Fruit fly (Drosophila melanogaster) Kc167 (cell line): ENCODE data around the gene CG18661.

Experiments used
- Myc ChIP-seq: fragments of >200 bp; optimal IDR thresholded peaks from 2 replicates; lab custom pipeline; 2017; ENCODE audit warnings: missing external identifiers
- Sin3A ChIP-seq: fragments of >200 bp; optimal IDR thresholded peaks from 2 replicates; lab custom pipeline; 2018; ENCODE audit warnings: missing external identifiers
- h ChIP-seq: fragments of >200 bp; optimal IDR thresholded peaks from 3 replicates; lab custom pipeline; 2018; ENCODE audit warnings: missing external identifiers
- insv ChIP-seq: fragments of >200 bp; optimal IDR thresholded peaks from 3 replicates; lab custom pipeline; 2018; ENCODE audit warnings: missing external identifiers
- psq ChIP-seq: fragments of >200 bp; optimal IDR thresholded peaks from 2 replicates; lab custom pipeline; 2017; ENCODE audit warnings: missing external identifiers
- ttk ChIP-seq: sonication (Bioruptor generic); optimal IDR thresholded peaks from 2 replicates; lab custom pipeline; 2017; ENCODE audit warnings: missing external identifiers

CG18661 gene

dm6 chr2L:8959001-8959461, 38.4 kb upstream of the CG18661 start, which contains the start of gene CG31886:
Gene CG31886 (minus strand): TSS chr2L:8959051.
- TF ChIP-seq Myc (lab: Kevin White, UChicago), result no peak
- TF ChIP-seq h (lab: Kevin White, UChicago), result no peak
- no peak for TF ChIP-seq Sin3A
- no peak for TF ChIP-seq insv (lab: Kevin White, UChicago)
- no peak for TF ChIP-seq psq
- no peak for TF ChIP-seq ttk (lab: Kevin White, UChicago)

DNA sequence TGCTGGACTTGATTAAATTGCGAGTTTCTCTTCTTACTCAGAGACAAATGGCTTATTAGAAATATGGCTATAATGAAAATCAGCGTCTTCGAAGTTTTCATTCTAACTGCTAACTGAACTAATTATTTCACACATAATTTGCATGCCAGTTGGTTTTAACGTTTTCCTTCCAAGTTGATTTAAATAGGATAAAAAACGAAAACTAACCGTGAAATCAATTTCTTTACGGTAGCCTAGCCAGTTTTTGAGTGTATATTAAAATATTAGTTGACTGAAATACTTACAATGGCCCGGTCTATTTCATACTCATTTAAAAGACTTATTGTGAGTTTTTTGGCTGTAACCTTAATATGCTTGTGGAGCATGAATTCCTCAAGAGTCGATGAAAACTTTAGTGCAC, 35.2 kb upstream of the CG18661 start, which contains the start of the genes CG9525 and CG32985:
CG9525 (minus strand) TSS at position 101 of the 400 bp plus-strand sequence.
CG32985 (plus strand) TSS at position 280 of the 400 bp plus-strand sequence.
- TF ChIP-seq Sin3A (no peak), insv (lab: Kevin White, UChicago) (no peak), Myc (lab: Kevin White, UChicago) (no peak), psq (no peak), ttk (lab: Kevin White, UChicago) (no peak), h (lab: Kevin White, UChicago) (no peak)

DNA sequence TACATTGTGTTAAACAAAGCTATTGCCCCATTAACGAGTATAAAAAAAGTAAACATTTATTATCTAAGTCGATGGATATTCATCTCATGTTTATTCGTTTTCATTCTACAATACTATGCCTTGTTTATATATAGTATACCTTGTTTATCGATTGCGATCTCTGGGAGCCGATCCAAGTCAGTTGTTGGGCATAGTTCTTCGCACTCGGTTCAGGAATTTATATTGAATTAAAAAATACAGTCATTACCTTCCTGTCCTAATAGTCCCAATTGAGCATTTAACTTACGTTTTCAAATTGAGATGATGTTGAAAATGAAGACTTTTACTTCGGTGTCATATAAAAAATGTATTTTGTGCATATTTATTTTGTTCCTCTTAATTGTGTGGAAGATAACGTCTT, 32.7 kb upstream of the CG18661 start, which contains the start of gene CG32984:
CG32984 (plus strand) TSS at position 301 of the 400 bp plus-strand sequence.
- TF ChIP-seq insv (lab: Kevin White, UChicago), result no peak
- no peak for TF ChIP-seq ttk (lab: Kevin White, UChicago)
- no peak for TF ChIP-seq psq
- no peak for TF ChIP-seq h (lab: Kevin White, UChicago)
- no peak for TF ChIP-seq Sin3A
- TF ChIP-seq Myc (lab: Kevin White, UChicago), result no peak

DNA sequence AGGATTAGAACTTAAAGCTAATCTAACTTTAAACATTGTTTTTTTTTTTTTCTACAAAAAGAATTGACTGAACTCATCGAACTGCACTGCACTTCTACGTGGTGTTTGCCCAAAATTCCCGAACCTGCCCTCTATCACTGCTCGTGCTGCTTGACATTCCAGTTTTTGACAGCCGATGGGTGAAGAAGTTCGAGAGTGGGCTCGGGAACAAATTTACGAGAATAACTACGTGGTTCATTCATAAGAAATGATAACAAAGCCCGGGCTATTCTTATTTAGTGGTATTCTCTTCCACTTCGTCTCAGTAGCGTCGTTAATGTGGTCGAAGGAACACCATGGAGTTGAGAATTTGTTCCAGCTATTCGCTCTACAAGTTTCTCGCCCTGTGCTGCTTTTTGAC, 30.2 kb upstream of the CG18661 start, which contains the start of gene CG18088:
CG18088 (plus strand) TSS at position 301 of the 400 bp plus-strand sequence.
- TF ChIP-seq h (lab: Kevin White, UChicago) (no peak), Sin3A (no peak), psq (no peak), insv (lab: Kevin White, UChicago) (no peak)

DNA sequence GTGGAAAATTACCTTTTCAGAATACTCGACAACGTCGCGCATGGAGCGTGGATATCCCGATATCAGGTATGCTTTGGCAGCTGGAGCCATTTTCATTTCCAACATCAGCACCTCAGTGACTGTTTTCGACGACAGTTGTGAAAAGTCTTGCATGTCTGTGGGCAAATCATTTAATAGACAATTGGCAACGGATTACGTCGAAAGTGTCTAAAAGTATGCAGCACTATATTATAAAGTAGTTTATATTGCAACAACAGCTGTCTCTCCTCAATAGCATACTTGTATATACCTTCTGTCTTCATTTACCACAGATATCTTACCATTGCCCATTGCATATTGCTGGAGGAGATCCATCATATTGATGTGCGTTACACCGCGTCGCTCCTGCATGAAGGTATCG, 24.5 kb upstream of the CG18661 start:
- TF ChIP-seq psq (no peak), Myc (lab: Kevin White, UChicago) (no peak), h (lab: Kevin White, UChicago) (no peak), insv (lab: Kevin White, UChicago) (no peak), ttk (lab: Kevin White, UChicago) (no peak), Sin3A (no peak)

dm6 chr2L:8974506-8974905, 22.9 kb upstream of the CG18661 start:
- TF ChIP-seq Sin3A (no peak), ttk (lab: Kevin White, UChicago) (no peak), Myc (lab: Kevin White, UChicago) (no peak), h (lab: Kevin White, UChicago) (no peak), insv (lab: Kevin White, UChicago) (no peak), psq (no peak)

- no peak for TF ChIP-seq psq
- no peak for TF ChIP-seq ttk (lab: Kevin White, UChicago)
- TF ChIP-seq h (lab: Kevin White, UChicago), result no peak
- TF ChIP-seq insv (lab: Kevin White, UChicago), result no peak
- TF ChIP-seq Myc (lab: Kevin White, UChicago), result no peak
- no peak for TF ChIP-seq Sin3A
These were observed 22.1 kb upstream of the CG18661 start, which contains the start of gene CG9541 for dm6 chr2L:8975328-8975727. Gene CG9541 (minus strand): TSS chr2L:8975428.

DNA sequence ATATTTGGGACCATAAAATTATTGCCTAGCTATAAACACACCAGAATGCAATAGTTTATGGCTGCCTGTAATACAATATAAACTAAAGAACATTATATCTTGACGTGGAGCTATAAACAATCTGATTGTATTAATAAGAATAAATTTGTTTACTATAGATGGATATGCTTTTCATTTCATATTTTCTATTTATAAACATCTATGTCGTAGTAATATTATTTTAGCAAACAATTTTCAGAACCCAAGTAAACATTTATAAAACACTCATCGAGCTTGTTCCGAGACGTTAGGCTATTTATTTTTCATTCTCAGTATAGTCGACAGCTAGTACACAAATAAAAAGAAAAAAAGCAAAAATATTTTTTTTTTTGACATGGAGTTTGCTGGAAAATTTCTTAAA, 17.0 kb upstream of the CG18661 start, which contains the start of gene CG18662:
CG18662 (plus strand) TSS at position 301 of the 400 bp plus-strand sequence.
- no peak for TF ChIP-seq insv (lab: Kevin White, UChicago)
- TF ChIP-seq Myc (lab: Kevin White, UChicago), result no peak
- no peak for TF ChIP-seq Sin3A
- no peak for TF ChIP-seq h (lab: Kevin White, UChicago)
- TF ChIP-seq ttk (lab: Kevin White, UChicago), result no peak
- TF ChIP-seq psq, result no peak

- TF ChIP-seq ttk (lab: Kevin White, UChicago) (no peak), insv (lab: Kevin White, UChicago) (no peak), h (lab: Kevin White, UChicago) (no peak), Sin3A (no peak), psq (no peak), Myc (lab: Kevin White, UChicago) (no peak)
These were observed 14.7 kb upstream of the CG18661 start for dm6 chr2L:8982584-8983302.

dm6 chr2L:8984614-8985318, 12.6 kb upstream of the CG18661 start, which contains the start of gene CG13101:
Gene CG13101 (minus strand): TSS chr2L:8984872.
- no peak for TF ChIP-seq h (lab: Kevin White, UChicago)
- TF ChIP-seq ttk (lab: Kevin White, UChicago), result no peak
- no peak for TF ChIP-seq insv (lab: Kevin White, UChicago)

DNA sequence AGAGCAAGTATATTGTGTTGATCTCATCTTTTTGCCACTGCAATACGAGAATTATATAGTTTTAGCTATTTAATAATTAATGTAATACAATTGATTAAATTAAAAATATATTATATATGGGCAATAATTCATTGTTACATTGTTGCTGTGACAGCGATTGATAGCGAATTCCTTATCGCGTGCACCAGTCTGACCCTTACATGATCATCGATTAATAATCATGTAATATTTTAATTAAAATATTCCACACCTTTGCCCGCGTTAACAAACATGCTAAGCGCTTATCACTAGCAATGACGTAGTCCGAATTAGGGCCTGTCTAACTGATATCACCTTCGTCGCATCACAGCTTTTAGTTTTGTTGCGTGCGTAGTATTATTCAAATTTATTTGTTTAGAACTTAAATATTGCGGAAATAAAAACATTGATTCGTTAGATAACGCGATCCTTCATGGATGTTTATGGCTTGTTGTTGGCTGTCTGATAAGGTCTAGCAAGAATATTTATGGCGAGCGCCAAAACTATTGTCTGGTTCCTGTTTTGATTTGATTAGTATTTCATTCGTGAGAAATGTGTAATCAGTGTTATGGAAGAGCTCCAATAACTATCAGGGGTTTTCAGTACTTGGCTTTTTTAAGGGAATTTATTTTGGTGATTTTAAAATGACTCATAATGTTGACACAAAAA, 10.0 kb upstream of the CG18661 start:
- TF ChIP-seq Myc (lab: Kevin White, UChicago), result no peak
- TF ChIP-seq psq, result no peak
- TF ChIP-seq ttk (lab: Kevin White, UChicago), result no peak
- no peak for TF ChIP-seq insv (lab: Kevin White, UChicago)
- TF ChIP-seq h (lab: Kevin White, UChicago), result no peak
- TF ChIP-seq Sin3A, result no peak
